Fruit fly (Drosophila melanogaster) whole organism, adult: Measurements from ENCODE around the gene CG10943.

Source experiments
- CG12768 ChIP-seq: fragments of 200-800 bp; sonication (Bioruptor generic); optimal IDR thresholded peaks from 2 replicates; lab custom pipeline; 2017; ENCODE audit warnings: missing biosample characterization, missing genetic modification characterization, mild to moderate bottlenecking, moderate library complexity, missing genetic modification reagents
- CG14711 ChIP-seq: fragments of 200-800 bp; sonication (Bioruptor generic); optimal IDR thresholded peaks from 2 replicates; lab custom pipeline; 2018; ENCODE audit warnings: missing biosample characterization, mild to moderate bottlenecking, missing genetic modification characterization, moderate library complexity
- CG33017 ChIP-seq: fragments of 200-800 bp; sonication (Bioruptor generic); optimal IDR thresholded peaks from 2 replicates; lab custom pipeline; 2018; ENCODE audit warnings: missing biosample characterization, mild to moderate bottlenecking, missing genetic modification characterization, moderate library complexity
- CG5204 ChIP-seq: fragments of 200-800 bp; sonication (Bioruptor generic); optimal IDR thresholded peaks from 2 replicates; lab custom pipeline; 2016; ENCODE audit warnings: missing biosample characterization, missing genetic modification characterization
- CG7101 ChIP-seq: fragments of 200-800 bp; sonication (Bioruptor generic); optimal IDR thresholded peaks from 2 replicates; lab custom pipeline; 2018; ENCODE audit warnings: missing biosample characterization, mild to moderate bottlenecking, missing genetic modification characterization, moderate library complexity
- Clk ChIP-seq: fragments of 200-800 bp; sonication (Bioruptor generic); optimal IDR thresholded peaks from 2 replicates; lab custom pipeline; 2017; ENCODE audit warnings: missing biosample characterization, missing genetic modification characterization
- Crg-1 ChIP-seq: fragments of 200-800 bp; sonication (Bioruptor generic); optimal IDR thresholded peaks from 2 replicates; lab custom pipeline; 2016; ENCODE audit warnings: missing biosample characterization, missing genetic modification characterization
- bab1 ChIP-seq: fragments of 200-800 bp; sonication (Bioruptor generic); optimal IDR thresholded peaks from 3 replicates; lab custom pipeline; 2019; ENCODE audit warnings: missing biosample characterization, mild to moderate bottlenecking, missing genetic modification characterization, moderate library complexity
- cic ChIP-seq: fragments of 200-800 bp; sonication (Bioruptor generic); optimal IDR thresholded peaks from 2 replicates; lab custom pipeline; 2017; ENCODE audit warnings: missing biosample characterization, mild to moderate bottlenecking, missing genetic modification characterization, moderate library complexity
- cnc ChIP-seq, 2 experiments: fragments of >200 bp; optimal IDR thresholded peaks; 2 replicates each; lab custom pipeline; 2017
- kay ChIP-seq: fragments of 200-800 bp; sonication (Bioruptor generic); peaks from one replicate; lab custom pipeline; 2016; ENCODE audit warnings: missing biosample characterization, missing genetic modification characterization, borderline replicate concordance
- ovo ChIP-seq: fragments of 200-800 bp; sonication (Bioruptor generic); optimal IDR thresholded peaks from 2 replicates; lab custom pipeline; 2016; ENCODE audit warnings: missing biosample characterization, missing genetic modification characterization
- pad ChIP-seq: fragments of 200-800 bp; sonication (Bioruptor generic); optimal IDR thresholded peaks from 3 replicates; lab custom pipeline; 2017; ENCODE audit warnings: missing biosample characterization, missing genetic modification characterization, mild to moderate bottlenecking, moderate library complexity, missing genetic modification reagents
- toe ChIP-seq: fragments of 200-800 bp; sonication (Bioruptor generic); optimal IDR thresholded peaks from 2 replicates; lab custom pipeline; 2016; ENCODE audit warnings: missing biosample characterization, missing genetic modification characterization

dm6 chr3L:12861255-12861899, 1.3 kb downstream of the CG10943 start, which contains the start of gene CG32107:
- peak; percentile 46 for TF ChIP-seq CG33017 (tag; lab: Kevin White, UChicago)
- TF ChIP-seq Crg-1 (GFP tag; lab: Kevin White, UChicago) = no peak
- no peak for TF ChIP-seq toe (GFP tag; lab: Kevin White, UChicago)
- TF ChIP-seq CG5204 (GFP tag; lab: Kevin White, UChicago) = no peak
- TF ChIP-seq CG12768 (GFP tag; lab: Kevin White, UChicago) = no peak
- peak; percentile 33 for TF ChIP-seq CG7101 (tag; lab: Kevin White, UChicago)
- TF ChIP-seq cnc (optimal IDR thresholded peaks at IDR 0.05; lab: Kevin White, UChicago) = no peak
- no peak for TF ChIP-seq bab1 (GFP tag; lab: Kevin White, UChicago)
- no peak for TF ChIP-seq Clk (GFP tag; lab: Kevin White, UChicago)
- TF ChIP-seq CG14711 (tag; lab: Kevin White, UChicago) = peak; percentile 6
- peak; percentile 45 for TF ChIP-seq cic (GFP tag; lab: Kevin White, UChicago)
- TF ChIP-seq kay = peak; percentile 84
- no peak for TF ChIP-seq ovo
- TF ChIP-seq pad (GFP tag; lab: Kevin White, UChicago) = peak; percentile 23
